Worm (Caenorhabditis elegans) whole organism, L4 larva: ENCODE results near the gene hipr-1.

Experiments used
- T26A8.4 ChIP-seq: fragments of 200-800 bp; sonication (Bioruptor generic); IDR thresholded peaks from 2 replicates; pipeline ENCODE4 v1.3.6; 2022; ENCODE audit warnings: missing genetic modification characterization, missing compliant biosample characterization
- Y48G9A.11 ChIP-seq: fragments of 200-800 bp; sonication (Bioruptor generic); IDR thresholded peaks from 2 replicates; pipeline ENCODE4 v1.3.6; 2022; ENCODE audit warnings: missing genetic modification reagents, missing genetic modification characterization, missing compliant biosample characterization
- ZK546.5 ChIP-seq, 2 experiments: sonication (generic microtip); optimal IDR thresholded peaks; 2 replicates each; lab custom pipeline; 2017; ENCODE audit warnings: missing biosample characterization in 2 of 2, missing genetic modification characterization in 2 of 2
- aha-1 ChIP-seq: fragments of 150-350 bp; peaks from one replicate; lab custom pipeline; 2014; ENCODE audit warnings: missing biosample characterization, missing genetic modification characterization
- aly-2 ChIP-seq: sonication (generic microtip); optimal IDR thresholded peaks from 2 replicates; lab custom pipeline; 2018; ENCODE audit warnings: missing biosample characterization, missing genetic modification characterization
- ceh-28 ChIP-seq: fragments of 150-350 bp; optimal IDR thresholded peaks from 2 replicates; lab custom pipeline; 2014; ENCODE audit warnings: missing biosample characterization, missing genetic modification reagents, missing genetic modification characterization
- ceh-44 ChIP-seq: fragments of 200-800 bp; sonication (Bioruptor generic); IDR thresholded peaks from 2 replicates; pipeline ENCODE4 v1.3.6; 2022; ENCODE audit warnings: missing genetic modification reagents, missing genetic modification characterization, missing compliant biosample characterization
- daf-16 ChIP-seq, 3 experiments: sonication (generic microtip); optimal IDR thresholded peaks; 2 replicates each; lab custom pipeline; 2016 to 2017; ENCODE audit warnings: missing genetic modification characterization in 3 of 3, missing genetic modification reagents in 3 of 3, mild to moderate bottlenecking in 2 of 3, missing compliant biosample characterization in 2 of 3, missing biosample characterization in 1 of 3, moderate library complexity in 1 of 3
- daf-19 ChIP-seq: fragments of 200-800 bp; sonication (Bioruptor generic); conservative IDR thresholded peaks from 2 replicates; pipeline ENCODE4 v1.3.6; 2022; ENCODE audit warnings: missing genetic modification characterization, missing compliant biosample characterization
- dmd-9 ChIP-seq: fragments of 200-800 bp; sonication (Bioruptor generic); IDR thresholded peaks from 2 replicates; pipeline ENCODE4 v1.3.6; 2022; ENCODE audit warnings: missing genetic modification reagents, missing genetic modification characterization, missing compliant biosample characterization
- dpl-1 ChIP-seq: fragments of 150-350 bp; optimal IDR thresholded peaks from 2 replicates; lab custom pipeline; 2014; ENCODE audit warnings: missing biosample characterization, missing genetic modification reagents, missing genetic modification characterization
- duxl-1 ChIP-seq: sonication (generic microtip); optimal IDR thresholded peaks from 2 replicates; lab custom pipeline; 2016; ENCODE audit warnings: mild to moderate bottlenecking, missing genetic modification characterization, moderate library complexity, missing compliant biosample characterization; ENCODE audit not compliant: poor library complexity
- egl-43 ChIP-seq: fragments of 200-800 bp; sonication (Bioruptor generic); IDR thresholded peaks from 2 replicates; pipeline ENCODE4 v1.3.6; 2022; ENCODE audit warnings: missing genetic modification reagents, missing genetic modification characterization, missing compliant biosample characterization
- fkh-10 ChIP-seq: fragments of 150-350 bp; optimal IDR thresholded peaks from 2 replicates; lab custom pipeline; 2014; ENCODE audit warnings: missing biosample characterization, missing genetic modification reagents, missing genetic modification characterization
- fos-1 ChIP-seq: fragments of 150-350 bp; optimal IDR thresholded peaks from 2 replicates; lab custom pipeline; 2014; ENCODE audit warnings: missing biosample characterization, missing genetic modification characterization
- gei-8 ChIP-seq: fragments of 200-800 bp; sonication (Bioruptor generic); optimal IDR thresholded peaks from 2 replicates; lab custom pipeline; 2018; ENCODE audit warnings: mild to moderate bottlenecking, missing genetic modification characterization, missing compliant biosample characterization
- hif-1 ChIP-seq, 2 experiments: sonication (generic microtip); optimal IDR thresholded peaks; 2 replicates each; lab custom pipeline; 2016 to 2017; ENCODE audit warnings: missing compliant biosample characterization in 2 of 2, missing genetic modification characterization in 2 of 2, missing genetic modification reagents in 2 of 2, missing genotype in 2 of 2, mild to moderate bottlenecking in 1 of 2
- hlh-11 ChIP-seq: fragments of 200-800 bp; sonication (Bioruptor generic); optimal IDR thresholded peaks from 2 replicates; lab custom pipeline; 2018; ENCODE audit warnings: mild to moderate bottlenecking, missing genetic modification characterization, missing compliant biosample characterization
- hlh-30 ChIP-seq: sonication (generic microtip); optimal IDR thresholded peaks from 2 replicates; lab custom pipeline; 2017; ENCODE audit warnings: antibody characterized with exemption, mild to moderate bottlenecking, missing genetic modification characterization, missing compliant biosample characterization; ENCODE audit not compliant: insufficient read depth
- lin-15B ChIP-seq: fragments of 150-350 bp; sonication (generic microtip); optimal IDR thresholded peaks from 3 replicates; lab custom pipeline; 2014; ENCODE audit warnings: missing biosample characterization, missing genetic modification characterization
- lin-29 ChIP-seq: fragments of 200-800 bp; sonication (Bioruptor generic); IDR thresholded peaks from 2 replicates; pipeline ENCODE4 v1.3.6; 2022; ENCODE audit warnings: missing genetic modification reagents, missing genetic modification characterization, missing compliant biosample characterization
- lin-38 ChIP-seq: fragments of 200-800 bp; sonication (Bioruptor generic); IDR thresholded peaks from 2 replicates; pipeline ENCODE4 v1.3.6; 2022; ENCODE audit warnings: missing genetic modification reagents, missing genetic modification characterization, missing compliant biosample characterization
- lin-39 ChIP-seq: fragments of 150-350 bp; optimal IDR thresholded peaks from 2 replicates; lab custom pipeline; 2014; ENCODE audit warnings: missing biosample characterization, missing genetic modification reagents, missing genetic modification characterization
- lsy-2 ChIP-seq, 2 experiments: fragments of 150-350 bp in 1 of 2; sonication (generic microtip) in 1 of 2; optimal IDR thresholded peaks; 2 replicates each; lab custom pipeline; 2014 to 2017; ENCODE audit warnings: missing biosample characterization in 2 of 2, missing genetic modification characterization in 2 of 2
- madf-5 ChIP-seq, 2 experiments: fragments of 200-800 bp; sonication (Bioruptor generic); IDR thresholded peaks; 2 replicates each; pipeline ENCODE4 v1.3.6; 2022; ENCODE audit warnings: missing compliant biosample characterization in 2 of 2, missing genetic modification characterization in 2 of 2
- madf-9 ChIP-seq: fragments of 200-800 bp; sonication (Bioruptor generic); conservative IDR thresholded peaks from 2 replicates; pipeline ENCODE4 v1.3.6; 2022; ENCODE audit warnings: missing genetic modification reagents, missing genetic modification characterization, missing compliant biosample characterization
- mep-1 ChIP-seq: fragments of 150-350 bp; sonication (generic microtip); optimal IDR thresholded peaks from 3 replicates; lab custom pipeline; 2014; ENCODE audit warnings: missing biosample characterization, missing genetic modification characterization
- mes-2 ChIP-seq: sonication (generic microtip); optimal IDR thresholded peaks from 2 replicates; lab custom pipeline; 2016; ENCODE audit warnings: missing genotype, mild to moderate bottlenecking, missing genetic modification characterization, missing compliant biosample characterization; ENCODE audit not compliant: poor library complexity, severe bottlenecking
- nhr-11 ChIP-seq: fragments of 150-350 bp; optimal IDR thresholded peaks from 2 replicates; lab custom pipeline; 2014; ENCODE audit warnings: missing biosample characterization, missing genetic modification characterization
- nhr-111 ChIP-seq: fragments of 200-800 bp; sonication (Bioruptor generic); optimal IDR thresholded peaks from 2 replicates; lab custom pipeline; 2018; ENCODE audit warnings: mild to moderate bottlenecking, missing genetic modification characterization, missing compliant biosample characterization
- nhr-237 ChIP-seq: sonication (generic microtip); optimal IDR thresholded peaks from 2 replicates; lab custom pipeline; 2017; ENCODE audit warnings: missing biosample characterization, missing genetic modification characterization
- nhr-28 ChIP-seq: fragments of 150-350 bp; optimal IDR thresholded peaks from 2 replicates; lab custom pipeline; 2014; ENCODE audit warnings: missing biosample characterization, missing genetic modification characterization
- nhr-76 ChIP-seq: fragments of 150-350 bp; optimal IDR thresholded peaks from 2 replicates; lab custom pipeline; 2014; ENCODE audit warnings: missing biosample characterization, missing genetic modification characterization
- nhr-77 ChIP-seq: fragments of 150-350 bp; optimal IDR thresholded peaks from 2 replicates; lab custom pipeline; 2014; ENCODE audit warnings: missing biosample characterization, missing genetic modification characterization
- php-3 ChIP-seq: fragments of 200-800 bp; sonication (Bioruptor generic); IDR thresholded peaks from 2 replicates; pipeline ENCODE4 v1.3.6; 2022; ENCODE audit warnings: missing genetic modification reagents, missing genetic modification characterization, missing compliant biosample characterization
- snpc-4 ChIP-seq: fragments of 150-350 bp; optimal IDR thresholded peaks from 2 replicates; lab custom pipeline; 2014; ENCODE audit warnings: missing biosample characterization, missing genetic modification characterization
- spr-1 ChIP-seq: sonication (generic microtip); optimal IDR thresholded peaks from 2 replicates; lab custom pipeline; 2016; ENCODE audit warnings: mild to moderate bottlenecking, missing genetic modification characterization, missing compliant biosample characterization
- tag-97 ChIP-seq: fragments of 200-800 bp; sonication (Bioruptor generic); IDR thresholded peaks from 2 replicates; pipeline ENCODE4 v1.3.6; 2022; ENCODE audit warnings: missing genetic modification characterization, missing compliant biosample characterization
- tra-1 ChIP-seq: fragments of 200-800 bp; sonication (Bioruptor generic); IDR thresholded peaks from 2 replicates; pipeline ENCODE4 v1.3.6; 2022; ENCODE audit warnings: missing genetic modification reagents, missing genetic modification characterization, missing compliant biosample characterization
- unc-130 ChIP-seq: sonication (generic microtip); optimal IDR thresholded peaks from 2 replicates; lab custom pipeline; 2016; ENCODE audit warnings: missing genetic modification reagents, missing genetic modification characterization, missing compliant biosample characterization
- vab-7 ChIP-seq: fragments of 200-800 bp; sonication (Bioruptor generic); IDR thresholded peaks from 2 replicates; pipeline ENCODE4 v1.3.6; 2022; ENCODE audit warnings: missing genetic modification reagents, missing genetic modification characterization, missing compliant biosample characterization
- zag-1 ChIP-seq: fragments of 150-350 bp; optimal IDR thresholded peaks from 2 replicates; lab custom pipeline; 2014; ENCODE audit warnings: missing biosample characterization, missing genetic modification characterization
- zip-2 ChIP-seq: fragments of 150-350 bp; optimal IDR thresholded peaks from 2 replicates; lab custom pipeline; 2014; ENCODE audit warnings: missing biosample characterization, missing genetic modification characterization

hipr-1 gene

DNA sequence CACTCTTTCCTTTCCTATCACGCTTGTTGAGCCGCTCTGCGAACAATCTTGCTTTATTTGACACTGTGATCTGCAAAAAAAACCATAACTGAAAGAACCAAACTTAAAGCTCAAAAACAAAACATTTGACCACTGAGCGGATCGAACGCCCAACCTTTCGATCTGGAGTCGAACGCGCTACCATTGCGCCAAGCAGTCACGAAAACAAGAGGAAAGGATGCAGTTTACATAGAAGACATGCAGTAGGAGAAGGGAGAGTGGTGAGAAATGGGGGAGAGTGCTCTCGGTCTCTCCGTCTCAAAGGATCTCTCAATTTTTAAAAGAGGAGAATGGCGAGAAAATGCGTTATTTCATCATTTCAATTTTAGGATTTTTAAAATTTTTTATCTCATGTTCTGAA is 41.6 kb upstream of the hipr-1 start (continued):
- peak; percentile 84 for TF ChIP-seq aha-1 (tag; lab: Kevin White, UChicago)
- TF ChIP-seq ceh-44 (GFP tag; lab: Robert Waterston, UW), result peak; percentile 74; the same call in 1 of the 2 replicates
- TF ChIP-seq madf-5 (GFP tag; IDR thresholded peaks at IDR 0.05; lab: Robert Waterston, UW), result peak; percentile 86 to 89; a peak in 3 of 4 replicates
- TF ChIP-seq nhr-237 (tag; lab: Kevin White, UChicago), result no peak
- no peak for TF ChIP-seq ceh-28 (tag; lab: Kevin White, UChicago)
- peak; percentile 51 to 90 for TF ChIP-seq daf-16 (GFP tag; optimal IDR thresholded peaks at IDR 0.05; lab: Kevin White, UChicago)
- TF ChIP-seq daf-16 (tag; optimal IDR thresholded peaks at IDR 0.05; lab: Kevin White, UChicago), result peak; percentile 53
- TF ChIP-seq php-3 (GFP tag; lab: Robert Waterston, UW), result peak; percentile 72
- peak; percentile 72 for TF ChIP-seq daf-19 (GFP tag; lab: Robert Waterston, UW)
- peak; percentile 87 for TF ChIP-seq tra-1 (GFP tag; lab: Robert Waterston, UW)
- TF ChIP-seq lin-15B (tag; lab: Kevin White, UChicago), result no peak
- peak; percentile 65; the same call in 1 of the 2 replicates for TF ChIP-seq lin-29 (GFP tag; lab: Robert Waterston, UW)
- peak; percentile 63 for TF ChIP-seq zip-2 (tag; lab: Kevin White, UChicago)

- TF ChIP-seq hif-1 (tag; optimal IDR thresholded peaks at IDR 0.05; lab: Kevin White, UChicago) (peak in 1 of 2 experiments; percentile 66), Y48G9A.11 (GFP tag; lab: Robert Waterston, UW) (0 out of 2 replicates have a peak, but pooled peaks have one; percentile 27), hlh-30 (tag; lab: Kevin White, UChicago) (peak; percentile 22), lin-39 (tag; lab: Kevin White, UChicago) (no peak), mep-1 (peak; percentile 7), mes-2 (peak; percentile 94), daf-16 (GFP tag; optimal IDR thresholded peaks at IDR 0.05; lab: Kevin White, UChicago) (no peak), daf-16 (tag; optimal IDR thresholded peaks at IDR 0.05; lab: Kevin White, UChicago) (peak; percentile 60), gei-8 (GFP tag; lab: Kevin White, UChicago) (no peak), unc-130 (peak; percentile 90), lsy-2 (tag; optimal IDR thresholded peaks at IDR 0.05; lab: Kevin White, UChicago) (peak in 1 of 2 experiments; percentile 35), lin-38 (GFP tag; lab: Robert Waterston, UW) (peak; percentile 60), duxl-1 (no peak), dpl-1 (peak; percentile 39)
These were observed 36.2 kb upstream of the hipr-1 start, which contains the start of gene fli-1 for ce11 chrIII:8683679-8684263. Gene fli-1 (minus strand): TSS chrIII:8683736.

DNA sequence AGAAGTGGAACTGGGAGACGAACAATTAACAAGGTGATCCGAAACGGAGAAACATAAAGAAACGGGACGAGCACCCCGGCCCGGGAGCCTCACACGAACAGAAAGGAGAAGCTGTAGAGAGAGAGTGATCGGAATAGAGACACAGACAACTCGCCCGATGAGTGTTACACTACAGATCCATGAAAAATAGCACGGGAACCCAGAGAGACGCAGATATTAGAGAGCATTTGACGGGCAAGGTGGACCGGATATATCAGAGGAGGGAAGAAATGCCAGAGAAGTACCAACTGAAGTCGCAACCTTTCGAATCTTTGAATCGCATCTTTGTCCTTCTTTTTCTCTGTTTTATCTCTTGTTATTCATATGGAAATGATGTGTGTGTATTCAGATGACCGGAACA is 35.6 kb upstream of the hipr-1 start, which contains the start of gene anmt-1:
anmt-1 (plus strand) TSS at position 388 of the 400 bp plus-strand sequence.
- TF ChIP-seq gei-8 (GFP tag; lab: Kevin White, UChicago) (no peak), mes-2 (peak; percentile 45)

DNA sequence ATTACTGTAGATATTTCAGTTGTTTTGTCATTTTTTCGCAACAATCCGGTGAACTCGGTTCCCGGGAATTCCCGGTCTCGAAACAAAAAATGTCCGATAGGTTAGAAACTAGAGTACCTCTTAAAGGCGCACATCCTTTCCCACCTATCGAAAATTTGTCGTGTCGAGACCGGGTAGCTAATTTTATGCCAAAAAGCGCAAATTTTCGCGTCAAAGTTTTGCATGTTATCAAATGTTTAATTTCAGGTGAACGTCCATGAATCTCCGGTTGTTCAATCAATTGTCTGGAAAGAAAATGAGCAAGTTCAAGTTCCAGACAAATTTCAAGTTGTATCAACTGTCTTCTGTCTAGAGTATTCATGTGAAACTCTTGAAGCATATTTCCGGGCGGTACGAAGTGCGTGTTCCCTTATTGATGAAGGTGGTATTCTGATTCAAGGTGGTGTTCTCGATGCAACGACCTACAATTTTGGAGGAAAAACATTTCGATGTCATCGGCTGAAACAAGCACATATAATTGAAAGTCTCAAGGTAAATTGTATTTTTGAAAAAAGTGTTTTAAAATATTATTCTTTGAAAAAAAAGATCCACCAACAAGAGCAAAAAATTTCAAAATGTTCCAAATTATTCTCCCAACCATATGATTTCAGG is 34.3 kb upstream of the hipr-1 start:
- TF ChIP-seq ceh-44 (GFP tag; lab: Robert Waterston, UW) (no peak), snpc-4 (no peak), fos-1 (tag; lab: Kevin White, UChicago) (no peak), nhr-111 (peak; percentile 29), egl-43 (GFP tag; lab: Robert Waterston, UW) (peak; percentile 45; the same call in 1 of the 2 replicates), mes-2 (peak; percentile 4), aly-2 (no peak), ZK546.5 (tag; optimal IDR thresholded peaks at IDR 0.05; lab: Kevin White, UChicago) (no peak), nhr-76 (tag; lab: Kevin White, UChicago) (no peak), nhr-77 (no peak), nhr-28 (tag; lab: Kevin White, UChicago) (no peak), hlh-11 (tag; lab: Kevin White, UChicago) (peak; percentile 35), spr-1 (no peak), nhr-11 (tag; lab: Kevin White, UChicago) (no peak), zag-1 (no peak), tag-97 (GFP tag; lab: Robert Waterston, UW) (no peak), dmd-9 (no peak), vab-7 (GFP tag; lab: Robert Waterston, UW) (no peak), madf-9 (GFP tag; lab: Robert Waterston, UW) (no peak), T26A8.4 (GFP tag; lab: Robert Waterston, UW) (peak; percentile 74; the same call in 1 of the 2 replicates), fkh-10 (no peak)
